Fruit fly (Drosophila melanogaster): ENCODE measurements around the gene CG5281.

CG5281 gene

DNA sequence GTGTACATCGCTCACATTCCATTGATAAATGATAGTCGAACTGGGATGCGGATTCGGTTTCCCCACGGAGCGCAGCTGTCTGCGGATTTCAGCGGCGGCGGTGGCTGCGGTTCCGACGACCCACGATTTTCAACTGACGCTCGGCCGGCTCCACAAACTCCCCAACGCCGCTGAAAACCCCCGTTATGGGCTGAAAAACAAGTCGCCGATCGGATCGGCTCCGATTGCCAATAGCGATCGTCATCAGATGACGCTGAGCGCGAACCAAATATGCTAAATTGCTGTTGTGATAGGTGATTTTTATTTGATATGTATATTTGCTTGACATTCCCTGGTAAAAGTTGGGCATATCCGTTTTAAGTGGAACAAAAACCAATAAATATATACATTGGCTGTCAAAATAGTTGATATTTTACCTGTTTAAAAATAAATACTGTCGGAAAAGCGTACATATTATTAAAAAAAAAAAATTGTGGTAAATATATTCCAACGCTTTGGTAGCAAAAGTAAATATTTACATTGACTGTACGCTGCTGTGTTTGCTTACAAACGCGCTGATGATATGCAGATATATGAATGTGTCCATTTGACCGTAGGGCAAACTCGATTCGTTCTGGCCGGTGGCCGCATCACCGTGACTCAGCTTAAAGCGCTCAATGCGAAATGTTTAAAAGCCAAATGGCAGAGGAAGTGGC, 18.7 kb downstream of the CG5281 start (continued):
- TF ChIP-seq ind (GFP tag; optimal IDR thresholded peaks at IDR 0.05) (peak; percentile 59), Rfx (GFP tag; IDR thresholded peaks at IDR 0.05) (peak; percentile 83), Xbp1 (GFP tag; optimal IDR thresholded peaks at IDR 0.05) (peak; percentile 49), Camta (GFP tag; optimal IDR thresholded peaks at IDR 0.05) (peak; percentile 33), CG3995 (GFP tag; optimal IDR thresholded peaks at IDR 0.05) (peak; percentile 58), tll (GFP tag; optimal IDR thresholded peaks at IDR 0.05) (no peak), CG10979 (tag; optimal IDR thresholded peaks at IDR 0.05) (no peak), CG12769 (tag; optimal IDR thresholded peaks at IDR 0.05) (peak; percentile 49), klu (GFP tag; IDR thresholded peaks at IDR 0.05) (peak; percentile 54; the same call in 1 of the 2 replicates), pita (GFP tag; optimal IDR thresholded peaks at IDR 0.05) (no peak), D19B (GFP tag; optimal IDR thresholded peaks at IDR 0.05) (peak; percentile 79), pnt (GFP tag; optimal IDR thresholded peaks at IDR 0.05) (no peak), abd-A (tag; optimal IDR thresholded peaks at IDR 0.05) (no peak), ssp (GFP tag; IDR thresholded peaks at IDR 0.05) (no peak), Kr (GFP tag; optimal IDR thresholded peaks at IDR 0.05) (no peak), tin (GFP tag; optimal IDR thresholded peaks at IDR 0.05) (peak; percentile 32), gsb (GFP tag; IDR thresholded peaks at IDR 0.05) (peak; percentile 38; the same call in 1 of the 2 replicates), seq (GFP tag; IDR thresholded peaks at IDR 0.05) (0 out of 2 replicates have a peak, but pooled peaks have one; percentile 16), exex (tag; optimal IDR thresholded peaks at IDR 0.05) (no peak), CG14014 (GFP tag; IDR thresholded peaks at IDR 0.05) (peak; percentile 57; the same call in 1 of the 2 replicates), sob (GFP tag; IDR thresholded peaks at IDR 0.05) (peak; percentile 59; the same call in 1 of the 2 replicates), CG6854 (GFP tag; optimal IDR thresholded peaks at IDR 0.05) (peak; percentile 13), CG1792 (GFP tag; optimal IDR thresholded peaks at IDR 0.05) (peak; percentile 22), CG10267 (tag; optimal IDR thresholded peaks at IDR 0.05) (peak; percentile 13), CG10431 (GFP tag; optimal IDR thresholded peaks at IDR 0.05) (no peak), Side (GFP tag; optimal IDR thresholded peaks at IDR 0.05) (no peak), Chrac-16 (GFP tag; optimal IDR thresholded peaks at IDR 0.05) (peak; percentile 21), hth (optimal IDR thresholded peaks at IDR 0.05) (no peak), CG30431 (GFP tag; optimal IDR thresholded peaks at IDR 0.05) (peak; percentile 1), Meics (GFP tag; optimal IDR thresholded peaks at IDR 0.05) (peak; percentile 74), ase (GFP tag; IDR thresholded peaks at IDR 0.05) (0 out of 3 replicates have a peak, but pooled peaks have one; percentile 46), danr (GFP tag; IDR thresholded peaks at IDR 0.05) (peak; percentile 64; the same call in 1 of the 2 replicates), C15 (GFP tag; IDR thresholded peaks at IDR 0.05) (0 out of 3 replicates have a peak, but pooled peaks have one; percentile 31), CG10959 (GFP tag; IDR thresholded peaks at IDR 0.05) (no peak), Aef1 (GFP tag; IDR thresholded peaks at IDR 0.05) (peak; percentile 48; the same call in 1 of the 3 replicates), CG12104 (GFP tag; optimal IDR thresholded peaks at IDR 0.05) (peak; percentile 34), Drgx (GFP tag; IDR thresholded peaks at IDR 0.05) (no peak), Atf-2 (GFP tag; optimal IDR thresholded peaks at IDR 0.05) (peak; percentile 7), hkb (optimal IDR thresholded peaks at IDR 0.05) (no peak), hkb (GFP tag; IDR thresholded peaks at IDR 0.05) (peak; percentile 40; the same call in 1 of the 2 replicates), Hr78 (GFP tag; optimal IDR thresholded peaks at IDR 0.05) (peak in 1 of 2 experiments; percentile 12), CG7357 (GFP tag; IDR thresholded peaks at IDR 0.05) (no peak), tx (GFP tag; optimal IDR thresholded peaks at IDR 0.05) (peak; percentile 36), CG9932 (GFP tag; IDR thresholded peaks at IDR 0.05) (peak; percentile 85), caup (GFP tag; optimal IDR thresholded peaks at IDR 0.05; ENCODE audit: severe bottlenecking) (peak; percentile 66), hbn (GFP tag; IDR thresholded peaks at IDR 0.05; ENCODE audit: partially characterized antibody) (no peak), ro (GFP tag; IDR thresholded peaks at IDR 0.05) (0 out of 2 replicates have a peak, but pooled peaks have one; percentile 26), gcm2 (GFP tag; optimal IDR thresholded peaks at IDR 0.05) (no peak), mam (GFP tag; optimal IDR thresholded peaks at IDR 0.05) (peak; percentile 74), HmgZ (tag; optimal IDR thresholded peaks at IDR 0.05) (peak; percentile 51)

Measured in whole organism, embryonic.